Fruit fly (Drosophila melanogaster) whole organism, embryonic: ENCODE data around the gene Fgop2.

Experiments
- Awh ChIP-seq: fragments of 200-800 bp; sonication (Bioruptor generic); IDR thresholded peaks from 2 replicates; pipeline ENCODE4, ENCODE4 v1.3.6; 2022; ENCODE audit warnings: missing biosample characterization, missing genetic modification characterization
- BEAF-32 ChIP-seq: fragments of 200-800 bp; sonication (Bioruptor generic); optimal IDR thresholded peaks from 3 replicates; lab custom pipeline; 2017; ENCODE audit warnings: missing biosample characterization, missing genetic modification characterization, mild to moderate bottlenecking, moderate library complexity, missing genetic modification reagents
- BtbVII ChIP-seq: fragments of 200-800 bp; sonication (Bioruptor generic); optimal IDR thresholded peaks from 3 replicates; lab custom pipeline; 2017; ENCODE audit warnings: missing biosample characterization, mild to moderate bottlenecking, missing genetic modification characterization
- CG10979 ChIP-seq: fragments of 200-800 bp; sonication (Bioruptor generic); optimal IDR thresholded peaks from 2 replicates; lab custom pipeline; 2018; ENCODE audit warnings: missing biosample characterization, mild to moderate bottlenecking, missing genetic modification characterization, moderate library complexity
- CG12219 ChIP-seq: fragments of 200-800 bp; sonication (Bioruptor generic); optimal IDR thresholded peaks from 3 replicates; lab custom pipeline; 2018; ENCODE audit warnings: missing biosample characterization, mild to moderate bottlenecking, missing genetic modification characterization
- CG14014 ChIP-seq: fragments of 200-800 bp; sonication (Bioruptor generic); IDR thresholded peaks from 2 replicates; pipeline ENCODE4 v1.3.6; 2022; ENCODE audit warnings: missing biosample characterization, missing genetic modification characterization
- CG14667 ChIP-seq: fragments of 200-800 bp; sonication (Bioruptor generic); IDR thresholded peaks from 2 replicates; pipeline ENCODE4 v1.3.6; 2022; ENCODE audit warnings: missing biosample characterization, missing genetic modification characterization
- CG15073 ChIP-seq: fragments of 200-800 bp; sonication (Bioruptor generic); optimal IDR thresholded peaks from 2 replicates; lab custom pipeline; 2016; ENCODE audit warnings: missing biosample characterization, missing genetic modification characterization
- CG18011 ChIP-seq: fragments of 200-800 bp; sonication (Bioruptor generic); optimal IDR thresholded peaks from 2 replicates; lab custom pipeline; 2017; ENCODE audit warnings: missing biosample characterization, missing genetic modification characterization, mild to moderate bottlenecking, moderate library complexity, missing genotype
- CG1832 ChIP-seq: fragments of 200-800 bp; sonication (Bioruptor generic); optimal IDR thresholded peaks from 2 replicates; lab custom pipeline; 2017; ENCODE audit warnings: missing biosample characterization, mild to moderate bottlenecking, missing genetic modification characterization, inconsistent platforms
- CG2678 ChIP-seq: fragments of 200-800 bp; sonication (Bioruptor generic); optimal IDR thresholded peaks from 3 replicates; lab custom pipeline; 2019; ENCODE audit warnings: missing biosample characterization, mild to moderate bottlenecking, missing genetic modification characterization, moderate library complexity
- CG31224 ChIP-seq: fragments of 200-800 bp; sonication (Bioruptor generic); IDR thresholded peaks from 2 replicates; pipeline ENCODE4 v1.3.6; 2022; ENCODE audit warnings: missing biosample characterization, missing genetic modification characterization
- CG34422 ChIP-seq: fragments of 200-800 bp; sonication (Bioruptor generic); IDR thresholded peaks from 3 replicates; pipeline ENCODE4 v1.3.6; 2022; ENCODE audit warnings: missing biosample characterization, missing genetic modification characterization
- CG4617 ChIP-seq: fragments of 200-800 bp; sonication (Bioruptor generic); optimal IDR thresholded peaks from 3 replicates; lab custom pipeline; 2016; ENCODE audit warnings: missing biosample characterization, missing genetic modification characterization, borderline replicate concordance
- CG4854 ChIP-seq: fragments of 200-800 bp; sonication (Bioruptor generic); optimal IDR thresholded peaks from 2 replicates; lab custom pipeline; 2016; ENCODE audit warnings: missing biosample characterization, missing genetic modification characterization, inconsistent platforms
- CG8089 ChIP-seq: fragments of 200-800 bp; sonication (Bioruptor generic); optimal IDR thresholded peaks from 3 replicates; lab custom pipeline; 2016; ENCODE audit warnings: missing biosample characterization, missing genetic modification characterization
- CG9437 ChIP-seq: fragments of 200-800 bp; sonication (Bioruptor generic); optimal IDR thresholded peaks from 2 replicates; lab custom pipeline; 2018; ENCODE audit warnings: missing biosample characterization, mild to moderate bottlenecking, missing genetic modification characterization
- D19B ChIP-seq: fragments of 200-800 bp; sonication (Bioruptor generic); optimal IDR thresholded peaks from 2 replicates; lab custom pipeline; 2017; ENCODE audit warnings: missing biosample characterization, mild to moderate bottlenecking, missing genetic modification characterization
- Dbx ChIP-seq: fragments of 200-800 bp; sonication (Bioruptor generic); IDR thresholded peaks from 3 replicates; pipeline ENCODE4 v1.3.6; 2022; ENCODE audit warnings: missing biosample characterization, missing genetic modification characterization
- Dek ChIP-seq: fragments of 200-800 bp; sonication (Bioruptor generic); optimal IDR thresholded peaks from 3 replicates; lab custom pipeline; 2019; ENCODE audit warnings: missing biosample characterization, mild to moderate bottlenecking, missing genetic modification characterization, moderate library complexity
- Lpt ChIP-seq: fragments of >200 bp; optimal IDR thresholded peaks from 2 replicates; lab custom pipeline; 2018; ENCODE audit warnings: missing biosample characterization, missing genetic modification characterization
- Nf-YB ChIP-seq: fragments of 200-800 bp; sonication (Bioruptor generic); optimal IDR thresholded peaks from 3 replicates; lab custom pipeline; 2019; ENCODE audit warnings: missing biosample characterization, mild to moderate bottlenecking, missing genetic modification characterization, moderate library complexity
- Oaz ChIP-seq: fragments of 200-800 bp; sonication (Bioruptor generic); IDR thresholded peaks from 2 replicates; pipeline ENCODE4 v1.3.6; 2022; ENCODE audit warnings: missing biosample characterization, missing genetic modification characterization
- Scr ChIP-seq: fragments of 200-800 bp; sonication (Bioruptor generic); IDR thresholded peaks from 2 replicates; pipeline ENCODE4 v1.3.6; 2022; ENCODE audit warnings: missing biosample characterization, missing genetic modification characterization; ENCODE audit not compliant: partially characterized antibody
- Trl ChIP-seq, 3 experiments: fragments of >200 bp in 2 of 3; fragments of 200-800 bp in 1 of 3; sonication (Bioruptor generic) in 1 of 3; optimal IDR thresholded peaks; 2 replicates in 1 of 3; 3 replicates in 2 of 3; lab custom pipeline; 2016 to 2017; ENCODE audit warnings: missing biosample characterization in 1 of 3, missing genetic modification characterization in 1 of 3
- abd-A ChIP-seq: fragments of 200-800 bp; sonication (Bioruptor generic); optimal IDR thresholded peaks from 3 replicates; lab custom pipeline; 2019; ENCODE audit warnings: missing biosample characterization, mild to moderate bottlenecking, missing genetic modification characterization, moderate library complexity
- bcd ChIP-seq: fragments of 200-800 bp; sonication (Bioruptor generic); optimal IDR thresholded peaks from 2 replicates; lab custom pipeline; 2017; ENCODE audit warnings: missing biosample characterization, mild to moderate bottlenecking, missing genetic modification characterization
- chm ChIP-seq: fragments of 200-800 bp; sonication (Bioruptor generic); IDR thresholded peaks from 2 replicates; pipeline ENCODE4 v1.3.6; 2022; ENCODE audit warnings: missing biosample characterization, missing genetic modification characterization
- ci ChIP-seq: fragments of 200-800 bp; sonication (Bioruptor generic); IDR thresholded peaks from 3 replicates; pipeline ENCODE4 v1.3.6; 2022; ENCODE audit warnings: missing biosample characterization, missing genetic modification characterization
- ewg ChIP-seq: fragments of 200-800 bp; sonication (Bioruptor generic); optimal IDR thresholded peaks from 3 replicates; lab custom pipeline; 2017; ENCODE audit warnings: mild to moderate bottlenecking, missing biosample characterization, missing genetic modification reagents, missing genetic modification characterization
- hb ChIP-seq: fragments of 200-800 bp; sonication (Bioruptor generic); IDR thresholded peaks from 3 replicates; pipeline ENCODE4 v1.3.6; 2022; ENCODE audit warnings: missing biosample characterization, missing genetic modification characterization; ENCODE audit not compliant: partially characterized antibody
- hth ChIP-seq: fragments of >200 bp; optimal IDR thresholded peaks from 2 replicates; lab custom pipeline; 2017; ENCODE audit warnings: inconsistent platforms
- lola ChIP-seq, 3 experiments: fragments of >200 bp in 2 of 3; fragments of 200-800 bp in 1 of 3; sonication (Bioruptor generic) in 1 of 3; optimal IDR thresholded peaks; 2 replicates each; lab custom pipeline; 2017 to 2019; ENCODE audit warnings: missing biosample characterization in 3 of 3, missing genetic modification characterization in 3 of 3, mild to moderate bottlenecking in 1 of 3, moderate library complexity in 1 of 3
- lov ChIP-seq, 2 experiments: fragments of 200-800 bp in 1 of 2; fragments of >200 bp in 1 of 2; sonication (Bioruptor generic) in 1 of 2; IDR thresholded peaks in 1 of 2; optimal IDR thresholded peaks in 1 of 2; 2 replicates in 1 of 2; 3 replicates in 1 of 2; pipeline versions ENCODE4 v1.3.6 to Lab custom; 2017 to 2022; ENCODE audit warnings: missing biosample characterization in 1 of 2, missing genetic modification characterization in 1 of 2
- onecut ChIP-seq: fragments of 200-800 bp; sonication (Bioruptor generic); IDR thresholded peaks from 2 replicates; pipeline ENCODE4 v1.3.6; 2022; ENCODE audit warnings: missing biosample characterization, missing genetic modification characterization
- pfk ChIP-seq: fragments of 200-800 bp; sonication (Bioruptor generic); optimal IDR thresholded peaks from 2 replicates; lab custom pipeline; 2018; ENCODE audit warnings: missing biosample characterization, mild to moderate bottlenecking, missing genetic modification characterization, moderate library complexity
- prd ChIP-seq, 3 experiments: fragments of >200 bp in 2 of 3; fragments of 200-800 bp in 1 of 3; sonication (Bioruptor generic) in 1 of 3; optimal IDR thresholded peaks in 2 of 3; IDR thresholded peaks in 1 of 3; 2 replicates in 2 of 3; 3 replicates in 1 of 3; pipeline versions ENCODE4 v1.3.6 to Lab custom; 2017 to 2022; ENCODE audit warnings: missing biosample characterization in 1 of 3, missing genetic modification characterization in 1 of 3
- pzg ChIP-seq: fragments of 200-800 bp; sonication (Bioruptor generic); optimal IDR thresholded peaks from 3 replicates; lab custom pipeline; 2018; ENCODE audit warnings: missing biosample characterization, mild to moderate bottlenecking, missing genetic modification characterization, moderate library complexity
- ranshi ChIP-seq: fragments of 200-800 bp; sonication (Bioruptor generic); IDR thresholded peaks from 2 replicates; pipeline ENCODE4 v1.3.6; 2022; ENCODE audit warnings: missing biosample characterization, missing genetic modification characterization
- ro ChIP-seq: fragments of 200-800 bp; sonication (Bioruptor generic); IDR thresholded peaks from 2 replicates; pipeline ENCODE4 v1.3.6; 2022; ENCODE audit warnings: missing biosample characterization, missing genetic modification characterization
- row ChIP-seq: fragments of 200-800 bp; sonication (Bioruptor generic); IDR thresholded peaks from 3 replicates; pipeline ENCODE4 v1.3.6; 2022; ENCODE audit warnings: missing biosample characterization, missing genetic modification characterization
- schlank ChIP-seq: fragments of 200-800 bp; sonication (Bioruptor generic); optimal IDR thresholded peaks from 2 replicates; lab custom pipeline; 2018; ENCODE audit warnings: missing biosample characterization, mild to moderate bottlenecking, missing genetic modification characterization
- sens ChIP-seq: fragments of 200-800 bp; sonication (Bioruptor generic); peaks from one replicate; lab custom pipeline; 2016; ENCODE audit warnings: missing biosample characterization, missing genetic modification characterization
- shn ChIP-seq: fragments of 200-800 bp; sonication (Bioruptor generic); optimal IDR thresholded peaks from 3 replicates; lab custom pipeline; 2016; ENCODE audit warnings: missing biosample characterization, missing genetic modification characterization
- sim ChIP-seq: fragments of 200-800 bp; sonication (Bioruptor generic); IDR thresholded peaks from 2 replicates; pipeline ENCODE4 v1.3.6; 2022; ENCODE audit warnings: missing biosample characterization, missing genetic modification characterization
- sqz ChIP-seq: fragments of 200-800 bp; sonication (Bioruptor generic); optimal IDR thresholded peaks from 3 replicates; lab custom pipeline; 2018; ENCODE audit warnings: missing biosample characterization, mild to moderate bottlenecking, missing genetic modification characterization
- tap ChIP-seq: fragments of 200-800 bp; optimal IDR thresholded peaks from 3 replicates; lab custom pipeline; 2019; ENCODE audit warnings: missing biosample characterization, mild to moderate bottlenecking, missing genetic modification characterization, moderate library complexity
- toy ChIP-seq: fragments of 200-800 bp; sonication (Bioruptor generic); IDR thresholded peaks from 2 replicates; pipeline ENCODE4 v1.3.6; 2022; ENCODE audit warnings: missing biosample characterization, missing genetic modification characterization
- vvl ChIP-seq: fragments of 200-800 bp; sonication (Bioruptor generic); IDR thresholded peaks from 2 replicates; pipeline ENCODE4 v1.3.6; 2022; ENCODE audit warnings: missing biosample characterization, missing genetic modification characterization
- wek ChIP-seq: fragments of 200-800 bp; sonication (Bioruptor generic); optimal IDR thresholded peaks from 3 replicates; lab custom pipeline; 2018; ENCODE audit warnings: missing biosample characterization, mild to moderate bottlenecking, missing genetic modification characterization, moderate library complexity

The Fgop2 gene

DNA sequence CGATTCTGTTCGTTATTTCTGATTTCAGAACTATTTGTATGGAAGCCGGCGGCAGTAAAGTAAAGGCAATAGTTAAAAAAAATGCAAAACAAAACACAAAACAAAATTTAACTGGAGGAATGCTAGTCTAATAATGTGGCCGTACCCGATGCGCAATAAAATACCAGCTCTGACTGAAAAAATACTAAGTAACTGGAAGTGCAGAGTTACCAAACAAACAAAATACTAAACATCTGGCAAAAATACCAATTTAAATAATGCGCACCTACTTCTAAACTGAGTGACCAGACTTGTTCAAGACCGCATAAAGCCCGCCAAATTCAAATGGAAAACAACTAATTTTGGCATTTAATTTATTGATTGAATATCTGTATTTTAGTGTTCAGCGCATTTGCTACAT is 31.1 kb downstream of the Fgop2 start, which contains the start of gene Wee1 (continued):
- TF ChIP-seq CG15073 (GFP tag; lab: Kevin White, UChicago) (no peak), chm (GFP tag; lab: Robert Waterston, UW) (no peak), Awh (no peak), onecut (GFP tag; lab: Robert Waterston, UW) (no peak), ranshi (GFP tag; lab: Robert Waterston, UW) (no peak), sim (GFP tag; lab: Robert Waterston, UW) (no peak), CG31224 (no peak), Trl (optimal IDR thresholded peaks at IDR 0.05; lab: Kevin White, UChicago) (no peak), Trl (GFP tag; optimal IDR thresholded peaks at IDR 0.05; lab: Kevin White, UChicago) (no peak), CG18011 (GFP tag; lab: Kevin White, UChicago) (no peak), CG2678 (tag; lab: Kevin White, UChicago) (no peak), toy (GFP tag; lab: Robert Waterston, UW) (no peak), CG4617 (GFP tag; lab: Kevin White, UChicago) (peak; percentile 78), prd (optimal IDR thresholded peaks at IDR 0.05; lab: Kevin White, UChicago) (no peak), prd (GFP tag; IDR thresholded peaks at IDR 0.05; lab: Robert Waterston, UW) (no peak), schlank (tag; lab: Kevin White, UChicago) (no peak), CG1832 (GFP tag; lab: Kevin White, UChicago) (no peak), Dbx (GFP tag; lab: Robert Waterston, UW) (no peak), CG14667 (GFP tag; lab: Robert Waterston, UW) (no peak), Scr (GFP tag; lab: Robert Waterston, UW) (no peak), ro (no peak), CG4854 (GFP tag; lab: Kevin White, UChicago) (no peak), ci (GFP tag; lab: Robert Waterston, UW) (no peak), lola (GFP tag; optimal IDR thresholded peaks at IDR 0.05; lab: Kevin White, UChicago) (no peak), BtbVII (GFP tag; lab: Kevin White, UChicago) (no peak), sens (peak; percentile 55), hth (lab: Kevin White, UChicago) (no peak), vvl (GFP tag; lab: Robert Waterston, UW) (no peak), CG34422 (GFP tag; lab: Robert Waterston, UW) (no peak), hb (GFP tag; lab: Robert Waterston, UW) (no peak), wek (GFP tag; lab: Kevin White, UChicago) (no peak), tap (tag; lab: Kevin White, UChicago) (no peak), row (GFP tag; lab: Robert Waterston, UW) (peak; percentile 50; the same call in 1 of the 3 replicates), pzg (GFP tag; lab: Kevin White, UChicago) (peak; percentile 96), abd-A (no peak), Oaz (GFP tag; lab: Robert Waterston, UW) (no peak), pfk (GFP tag; lab: Kevin White, UChicago) (no peak), ewg (GFP tag; lab: Kevin White, UChicago) (peak; percentile 25), CG9437 (no peak), Dek (no peak), sqz (GFP tag; lab: Kevin White, UChicago) (no peak), CG12219 (GFP tag; lab: Kevin White, UChicago) (no peak), Nf-YB (no peak), D19B (GFP tag; lab: Kevin White, UChicago) (no peak), BEAF-32 (GFP tag; lab: Kevin White, UChicago) (peak; percentile 47), shn (no peak), CG14014 (GFP tag; lab: Robert Waterston, UW) (no peak), bcd (GFP tag; lab: Kevin White, UChicago) (no peak), lov (optimal IDR thresholded peaks at IDR 0.05; lab: Kevin White, UChicago) (no peak), lov (GFP tag; IDR thresholded peaks at IDR 0.05; lab: Robert Waterston, UW) (no peak), CG8089 (GFP tag; lab: Kevin White, UChicago) (no peak), CG10979 (tag; lab: Kevin White, UChicago) (no peak), Lpt (GFP tag; lab: Kevin White, UChicago) (no peak)
